Fruit fly (Drosophila melanogaster): ENCODE results near the gene CG32201.
A peak's percentile ranks its signal among the peaks of the same experiment; 100 is the strongest.

The CG32201 gene

dm6 chr3L:18617893-18618577, 8.6 kb downstream of the CG32201 start, which contains the start of the genes CG13380 and CG4174 (continued):
- no peak for TF ChIP-seq CG6813 (GFP tag; optimal IDR thresholded peaks at IDR 0.05)
- TF ChIP-seq CG12744 (GFP tag; optimal IDR thresholded peaks at IDR 0.05), result peak; percentile 12
- no peak for TF ChIP-seq vvl (GFP tag; IDR thresholded peaks at IDR 0.05)
- TF ChIP-seq dysf (GFP tag; IDR thresholded peaks at IDR 0.05), result 0 out of 3 replicates have a peak, but pooled peaks have one; percentile 13
- no peak for TF ChIP-seq CG3726 (GFP tag; IDR thresholded peaks at IDR 0.05)
- TF ChIP-seq CG11093 (GFP tag; IDR thresholded peaks at IDR 0.05), result no peak
- no peak for TF ChIP-seq Hmx (GFP tag; optimal IDR thresholded peaks at IDR 0.05)
- TF ChIP-seq Camta (GFP tag; optimal IDR thresholded peaks at IDR 0.05), result no peak
- no peak for TF ChIP-seq tup (GFP tag; optimal IDR thresholded peaks at IDR 0.05)
- TF ChIP-seq CG9437 (GFP tag; optimal IDR thresholded peaks at IDR 0.05), result no peak
- no peak for TF ChIP-seq CG8924 (tag; optimal IDR thresholded peaks at IDR 0.05)
- peak; percentile 2 for TF ChIP-seq CG6254 (GFP tag; optimal IDR thresholded peaks at IDR 0.05)
- no peak for TF ChIP-seq Hey (tag; optimal IDR thresholded peaks at IDR 0.05)
- TF ChIP-seq CTCF (GFP tag; optimal IDR thresholded peaks at IDR 0.05), result peak; percentile 75
- TF ChIP-seq CG3163 (GFP tag; optimal IDR thresholded peaks at IDR 0.05), result no peak
- no peak for TF ChIP-seq tin (GFP tag; optimal IDR thresholded peaks at IDR 0.05)
- TF ChIP-seq trem (tag; optimal IDR thresholded peaks at IDR 0.05), result peak; percentile 33
- TF ChIP-seq Atf-2 (GFP tag; optimal IDR thresholded peaks at IDR 0.05), result no peak
- no peak for TF ChIP-seq MTF-1 (GFP tag; optimal IDR thresholded peaks at IDR 0.05; ENCODE audit: borderline replicate concordance)
- TF ChIP-seq eve (GFP tag; optimal IDR thresholded peaks at IDR 0.05), result no peak
- TF ChIP-seq CG15073 (GFP tag; optimal IDR thresholded peaks at IDR 0.05), result no peak
- no peak for TF ChIP-seq pum (GFP tag; optimal IDR thresholded peaks at IDR 0.05)
- TF ChIP-seq CG4854 (GFP tag; optimal IDR thresholded peaks at IDR 0.05), result no peak
- TF ChIP-seq Bteb2 (GFP tag; optimal IDR thresholded peaks at IDR 0.05), result no peak
- no peak for TF ChIP-seq luna (GFP tag; optimal IDR thresholded peaks at IDR 0.05)
- TF ChIP-seq CG4730 (GFP tag; IDR thresholded peaks at IDR 0.05), result no peak
- peak; percentile 18; the same call in 1 of the 2 replicates for TF ChIP-seq CG14014 (GFP tag; IDR thresholded peaks at IDR 0.05)
- TF ChIP-seq Jarid2 (GFP tag; optimal IDR thresholded peaks at IDR 0.05), result no peak
- peak; percentile 20 for TF ChIP-seq BEAF-32 (GFP tag; optimal IDR thresholded peaks at IDR 0.05)
- no peak for TF ChIP-seq Hand (GFP tag; optimal IDR thresholded peaks at IDR 0.05)
- peak; percentile 46; the same call in 1 of the 2 replicates for TF ChIP-seq aop (GFP tag; IDR thresholded peaks at IDR 0.05)
- peak; percentile 0 for TF ChIP-seq HLHmδ (GFP tag; optimal IDR thresholded peaks at IDR 0.05)
- no peak for TF ChIP-seq Sox100B (GFP tag; optimal IDR thresholded peaks at IDR 0.05)
- TF ChIP-seq ato (GFP tag; IDR thresholded peaks at IDR 0.05; ENCODE audit: partially characterized antibody), result peak; percentile 91
- TF ChIP-seq chn (GFP tag; optimal IDR thresholded peaks at IDR 0.05), result no peak
- TF ChIP-seq chif (GFP tag; optimal IDR thresholded peaks at IDR 0.05), result peak in 1 of 2 experiments; percentile 20
- TF ChIP-seq otp (GFP tag; IDR thresholded peaks at IDR 0.05), result no peak
- TF ChIP-seq CG12299 (tag; optimal IDR thresholded peaks at IDR 0.05), result no peak
- TF ChIP-seq esg (GFP tag; conservative IDR thresholded peaks at IDR 0.05), result no peak
- TF ChIP-seq ranshi (GFP tag; IDR thresholded peaks at IDR 0.05), result no peak
- no peak for TF ChIP-seq CG8281 (tag; optimal IDR thresholded peaks at IDR 0.05)
- peak; percentile 27; the same call in 1 of the 2 replicates for TF ChIP-seq CG4360 (GFP tag; IDR thresholded peaks at IDR 0.05)
- peak; percentile 90 for TF ChIP-seq Bgb (GFP tag; IDR thresholded peaks at IDR 0.05; ENCODE audit: partially characterized antibody)
- no peak for TF ChIP-seq CG15696 (tag; optimal IDR thresholded peaks at IDR 0.05)
- no peak for TF ChIP-seq CG7928 (GFP tag; optimal IDR thresholded peaks at IDR 0.05)
- TF ChIP-seq CG6683 (GFP tag; optimal IDR thresholded peaks at IDR 0.05), result no peak
- TF ChIP-seq sqz (GFP tag; optimal IDR thresholded peaks at IDR 0.05), result no peak
- TF ChIP-seq sens (GFP tag), result peak; percentile 81
- TF ChIP-seq dpn (GFP tag; optimal IDR thresholded peaks at IDR 0.05), result peak in 1 of 2 experiments; percentile 21
- peak; percentile 55; the same call in 1 of the 2 replicates for TF ChIP-seq inv (GFP tag; IDR thresholded peaks at IDR 0.05; ENCODE audit: partially characterized antibody)
